Fruit fly (Drosophila melanogaster): ENCODE measurements around the gene RasGAP1.

Gene RasGAP1

dm6 chr3L:9850114-9850513 lies 5.0 kb downstream of the RasGAP1 start:
- TF ChIP-seq Sox14 (GFP tag; optimal IDR thresholded peaks at IDR 0.05): no peak
- no peak for TF ChIP-seq Sox102F (GFP tag; optimal IDR thresholded peaks at IDR 0.05)
- TF ChIP-seq Gug (GFP tag; IDR thresholded peaks at IDR 0.05): no peak
- no peak for TF ChIP-seq Lpt (GFP tag; optimal IDR thresholded peaks at IDR 0.05)
- no peak for TF ChIP-seq net (GFP tag; optimal IDR thresholded peaks at IDR 0.05)
- no peak for TF ChIP-seq CG8632 (GFP tag; optimal IDR thresholded peaks at IDR 0.05)
- TF ChIP-seq CG31627 (GFP tag; optimal IDR thresholded peaks at IDR 0.05): no peak
- no peak for TF ChIP-seq CG34406 (GFP tag; optimal IDR thresholded peaks at IDR 0.05)
- TF ChIP-seq CG1621 (tag; optimal IDR thresholded peaks at IDR 0.05): no peak
- no peak for TF ChIP-seq CG32006 (GFP tag; optimal IDR thresholded peaks at IDR 0.05)
- TF ChIP-seq salr (GFP tag; optimal IDR thresholded peaks at IDR 0.05): no peak

dm6 chr3L:9848744-9849143 lies 6.3 kb downstream of the RasGAP1 start:
- peak; percentile 83 for TF ChIP-seq CG10669 (GFP tag; optimal IDR thresholded peaks at IDR 0.05)
- TF ChIP-seq Eip78C (GFP tag): no peak
- peak; percentile 91 for TF ChIP-seq CG6163 (GFP tag; IDR thresholded peaks at IDR 0.05)
- TF ChIP-seq OdsH (GFP tag; optimal IDR thresholded peaks at IDR 0.05): peak; percentile 41
- peak; percentile 45 for TF ChIP-seq achi (GFP tag; optimal IDR thresholded peaks at IDR 0.05)
- TF ChIP-seq CG9139 (GFP tag; optimal IDR thresholded peaks at IDR 0.05): peak; percentile 91
- TF ChIP-seq eg (GFP tag; IDR thresholded peaks at IDR 0.05): peak; percentile 85
- peak; percentile 55 for TF ChIP-seq CG32006 (GFP tag; optimal IDR thresholded peaks at IDR 0.05)
- peak; percentile 75 for TF ChIP-seq Ets96B (tag; optimal IDR thresholded peaks at IDR 0.05)
- TF ChIP-seq pdm3 (GFP tag; optimal IDR thresholded peaks at IDR 0.05): peak; percentile 56
- TF ChIP-seq Sox14 (GFP tag; optimal IDR thresholded peaks at IDR 0.05): peak; percentile 34
- TF ChIP-seq svp (GFP tag): no peak
- peak; percentile 8 for TF ChIP-seq dac (GFP tag; optimal IDR thresholded peaks at IDR 0.05)
- no peak for TF ChIP-seq CG6792 (GFP tag; optimal IDR thresholded peaks at IDR 0.05)
- no peak for TF ChIP-seq CG31627 (GFP tag; optimal IDR thresholded peaks at IDR 0.05)
- no peak for TF ChIP-seq Hr39 (GFP tag; optimal IDR thresholded peaks at IDR 0.05)
- TF ChIP-seq topi (GFP tag; optimal IDR thresholded peaks at IDR 0.05): no peak
- peak; percentile 69 for TF ChIP-seq CG15336 (GFP tag; IDR thresholded peaks at IDR 0.05)
- TF ChIP-seq cyc (GFP tag; optimal IDR thresholded peaks at IDR 0.05): no peak
- no peak for TF ChIP-seq Smox (GFP tag; optimal IDR thresholded peaks at IDR 0.05)
- no peak for TF ChIP-seq fd85E (GFP tag; optimal IDR thresholded peaks at IDR 0.05)
- TF ChIP-seq CG6808 (GFP tag; optimal IDR thresholded peaks at IDR 0.05): peak; percentile 91
- no peak for TF ChIP-seq CG11902 (GFP tag; optimal IDR thresholded peaks at IDR 0.05)
- no peak for TF ChIP-seq esn (GFP tag; optimal IDR thresholded peaks at IDR 0.05)
- TF ChIP-seq Blimp-1 (GFP tag; optimal IDR thresholded peaks at IDR 0.05): no peak
- TF ChIP-seq CG3919 (GFP tag; optimal IDR thresholded peaks at IDR 0.05): peak; percentile 58
- TF ChIP-seq fd59A (GFP tag; optimal IDR thresholded peaks at IDR 0.05): peak; percentile 41
- TF ChIP-seq CG8119 (GFP tag; IDR thresholded peaks at IDR 0.05): peak; percentile 84
- no peak for TF ChIP-seq fkh (GFP tag; optimal IDR thresholded peaks at IDR 0.05)
- no peak for TF ChIP-seq Hr38 (GFP tag; optimal IDR thresholded peaks at IDR 0.05)
- TF ChIP-seq CG8632 (GFP tag; optimal IDR thresholded peaks at IDR 0.05): peak; percentile 46
- no peak for TF ChIP-seq Met (GFP tag; optimal IDR thresholded peaks at IDR 0.05)
- TF ChIP-seq CG16779 (tag; optimal IDR thresholded peaks at IDR 0.05): peak; percentile 83
- TF ChIP-seq Ets21C (GFP tag; optimal IDR thresholded peaks at IDR 0.05): no peak
- no peak for TF ChIP-seq Sox102F (GFP tag; optimal IDR thresholded peaks at IDR 0.05)
- peak; percentile 27 to 67 for TF ChIP-seq salr (GFP tag; optimal IDR thresholded peaks at IDR 0.05)
- TF ChIP-seq Hr4 (GFP tag; optimal IDR thresholded peaks at IDR 0.05): no peak
- no peak for TF ChIP-seq Sox15 (GFP tag; optimal IDR thresholded peaks at IDR 0.05)
- peak; percentile 90 to 91 for TF ChIP-seq ss (GFP tag; optimal IDR thresholded peaks at IDR 0.05)
- peak; percentile 85 for TF ChIP-seq CG6276 (GFP tag; optimal IDR thresholded peaks at IDR 0.05)
- peak; percentile 65 for TF ChIP-seq Eip75B (GFP tag; optimal IDR thresholded peaks at IDR 0.05)
- TF ChIP-seq CG1621 (tag; optimal IDR thresholded peaks at IDR 0.05): peak; percentile 64
- no peak for TF ChIP-seq CG8319 (GFP tag; optimal IDR thresholded peaks at IDR 0.05)
- TF ChIP-seq Gug (GFP tag; IDR thresholded peaks at IDR 0.05): no peak
- TF ChIP-seq vri (GFP tag; optimal IDR thresholded peaks at IDR 0.05): no peak
- TF ChIP-seq acj6 (GFP tag; optimal IDR thresholded peaks at IDR 0.05): no peak
- no peak for TF ChIP-seq CG11294 (GFP tag; IDR thresholded peaks at IDR 0.05)

Measured in whole organism, prepupa.